Worm (Caenorhabditis elegans): Measurements from ENCODE around the gene F14F9.2.

DNA sequence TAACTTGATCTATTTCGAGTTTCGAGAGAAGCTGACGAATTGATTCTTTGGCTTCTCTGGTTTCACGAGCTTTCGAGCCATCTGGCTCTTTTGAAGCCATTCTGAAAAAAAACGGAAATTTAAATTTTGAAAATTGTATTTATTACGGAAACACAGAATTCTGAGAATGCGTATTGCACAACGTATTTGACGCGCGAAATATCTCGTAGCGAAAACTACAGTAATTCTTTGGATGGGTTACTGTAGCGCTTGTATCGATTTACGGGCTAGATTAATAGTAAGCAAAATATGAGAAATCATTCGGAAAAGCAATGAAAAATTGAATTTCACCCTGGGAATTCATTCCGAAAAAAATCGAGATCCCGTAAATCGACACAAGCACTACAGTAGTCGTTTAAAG is 31.0 kb upstream of the F14F9.2 start, which contains the start of gene C04F5.8:
- no peak for TF ChIP-seq ceh-13 (GFP tag; optimal IDR thresholded peaks at IDR 0.05)
- no peak for TF ChIP-seq scrt-1 (GFP tag; IDR thresholded peaks at IDR 0.05)
- no peak for TF ChIP-seq ama-1 (optimal IDR thresholded peaks at IDR 0.05)
